Worm (Caenorhabditis elegans) whole organism, L2 larva: ENCODE data around the gene srz-11.
"Not testable (repeated sequence)": the region's sequence is repeated elsewhere in the genome, so short reads cannot be mapped to it uniquely, and the experiment has no call there.

Experiments used
- C34F6.9 ChIP-seq: fragments of 150-350 bp; optimal IDR thresholded peaks from 2 replicates; lab custom pipeline; 2014; ENCODE audit warnings: missing biosample characterization, missing genetic modification characterization
- F13H6.1 ChIP-seq: sonication (generic microtip); optimal IDR thresholded peaks from 2 replicates; lab custom pipeline; 2016; ENCODE audit warnings: missing genetic modification characterization, missing compliant biosample characterization
- Y55F3AM.14 ChIP-seq: fragments of 200-800 bp; sonication (Bioruptor generic); optimal IDR thresholded peaks from 2 replicates; lab custom pipeline; 2018; ENCODE audit warnings: mild to moderate bottlenecking, missing genetic modification characterization, missing compliant biosample characterization
- aly-2 ChIP-seq: fragments of 150-350 bp; optimal IDR thresholded peaks from 2 replicates; lab custom pipeline; 2014; ENCODE audit warnings: missing biosample characterization, missing genetic modification characterization
- blmp-1 ChIP-seq: sonication (generic microtip); optimal IDR thresholded peaks from 2 replicates; lab custom pipeline; 2017; ENCODE audit warnings: missing genetic modification characterization, mild to moderate bottlenecking, missing compliant biosample characterization, antibody characterized with exemption, moderate library complexity; ENCODE audit not compliant: insufficient read depth
- ceh-16 ChIP-seq: fragments of 150-350 bp; optimal IDR thresholded peaks from 2 replicates; lab custom pipeline; 2014; ENCODE audit warnings: missing biosample characterization, missing genetic modification characterization
- crh-2 ChIP-seq: sonication (generic microtip); optimal IDR thresholded peaks from 2 replicates; lab custom pipeline; 2017; ENCODE audit warnings: missing biosample characterization, missing genetic modification characterization
- dmd-4 ChIP-seq: sonication (generic microtip); optimal IDR thresholded peaks from 2 replicates; lab custom pipeline; 2017; ENCODE audit warnings: missing biosample characterization, missing genetic modification characterization
- egl-27 ChIP-seq: sonication (generic microtip); optimal IDR thresholded peaks from 3 replicates; lab custom pipeline; 2017; ENCODE audit warnings: missing biosample characterization, missing genetic modification reagents, missing genetic modification characterization
- fos-1 ChIP-seq: fragments of 150-350 bp; optimal IDR thresholded peaks from 2 replicates; lab custom pipeline; 2014; ENCODE audit warnings: missing biosample characterization, missing genetic modification characterization
- gmeb-1 ChIP-seq: fragments of 150-350 bp; optimal IDR thresholded peaks from 2 replicates; lab custom pipeline; 2014; ENCODE audit warnings: missing biosample characterization, missing genetic modification characterization
- lsy-2 ChIP-seq, 2 experiments: fragments of 150-350 bp in 1 of 2; sonication (generic microtip) in 1 of 2; optimal IDR thresholded peaks; 2 replicates each; lab custom pipeline; 2014 to 2017; ENCODE audit warnings: missing biosample characterization in 2 of 2, missing genetic modification characterization in 2 of 2
- mbf-1 ChIP-seq: sonication (generic microtip); optimal IDR thresholded peaks from 2 replicates; lab custom pipeline; 2017; ENCODE audit warnings: missing biosample characterization, missing genetic modification characterization
- nhr-10 ChIP-seq: sonication (generic microtip); optimal IDR thresholded peaks from 2 replicates; lab custom pipeline; 2017; ENCODE audit warnings: missing biosample characterization, missing genetic modification characterization
- nhr-11 ChIP-seq: fragments of 150-350 bp; optimal IDR thresholded peaks from 2 replicates; lab custom pipeline; 2014; ENCODE audit warnings: missing biosample characterization, missing genetic modification characterization
- nhr-129 ChIP-seq: fragments of 150-350 bp; optimal IDR thresholded peaks from 2 replicates; lab custom pipeline; 2014; ENCODE audit warnings: missing biosample characterization, missing genetic modification characterization
- nhr-21 ChIP-seq: fragments of 150-350 bp; optimal IDR thresholded peaks from 2 replicates; lab custom pipeline; 2014; ENCODE audit warnings: missing biosample characterization, missing genetic modification characterization
- nhr-23 ChIP-seq: fragments of 150-350 bp; optimal IDR thresholded peaks from 2 replicates; lab custom pipeline; 2014; ENCODE audit warnings: missing biosample characterization, missing genetic modification reagents, missing genetic modification characterization
- nhr-237 ChIP-seq: fragments of 150-350 bp; optimal IDR thresholded peaks from 2 replicates; lab custom pipeline; 2014; ENCODE audit warnings: missing biosample characterization, missing genetic modification characterization
- nhr-6 ChIP-seq: fragments of 150-350 bp; optimal IDR thresholded peaks from 2 replicates; lab custom pipeline; 2014; ENCODE audit warnings: missing biosample characterization, missing genetic modification characterization
- nhr-77 ChIP-seq: fragments of 150-350 bp; optimal IDR thresholded peaks from 2 replicates; lab custom pipeline; 2014; ENCODE audit warnings: missing biosample characterization, missing genetic modification characterization
- peb-1 ChIP-seq: fragments of 150-350 bp; optimal IDR thresholded peaks from 2 replicates; lab custom pipeline; 2014; ENCODE audit warnings: missing biosample characterization, missing genetic modification characterization
- sem-4 ChIP-seq: fragments of 150-350 bp; optimal IDR thresholded peaks from 2 replicates; lab custom pipeline; 2014; ENCODE audit warnings: missing biosample characterization, missing genetic modification reagents, missing genetic modification characterization
- skn-1 ChIP-seq: sonication (generic microtip); optimal IDR thresholded peaks from 2 replicates; lab custom pipeline; 2017; ENCODE audit warnings: missing biosample characterization, missing genetic modification characterization
- sma-3 ChIP-seq: sonication (generic microtip); optimal IDR thresholded peaks from 2 replicates; lab custom pipeline; 2016; ENCODE audit warnings: missing genetic modification reagents, missing genetic modification characterization, missing compliant biosample characterization
- snpc-4 ChIP-seq: fragments of 150-350 bp; optimal IDR thresholded peaks from 2 replicates; lab custom pipeline; 2014; ENCODE audit warnings: missing biosample characterization, missing genetic modification characterization
- unc-39 ChIP-seq: fragments of 150-350 bp; optimal IDR thresholded peaks from 2 replicates; lab custom pipeline; 2014; ENCODE audit warnings: missing biosample characterization, missing genetic modification characterization
- unc-55 ChIP-seq: fragments of 150-350 bp; sonication (generic microtip); optimal IDR thresholded peaks from 3 replicates; lab custom pipeline; 2014; ENCODE audit warnings: missing biosample characterization, missing genetic modification reagents, missing genetic modification characterization
- ztf-4 ChIP-seq: fragments of 150-350 bp; optimal IDR thresholded peaks from 2 replicates; lab custom pipeline; 2014; ENCODE audit warnings: missing biosample characterization, missing genetic modification characterization

srz-11 gene

DNA sequence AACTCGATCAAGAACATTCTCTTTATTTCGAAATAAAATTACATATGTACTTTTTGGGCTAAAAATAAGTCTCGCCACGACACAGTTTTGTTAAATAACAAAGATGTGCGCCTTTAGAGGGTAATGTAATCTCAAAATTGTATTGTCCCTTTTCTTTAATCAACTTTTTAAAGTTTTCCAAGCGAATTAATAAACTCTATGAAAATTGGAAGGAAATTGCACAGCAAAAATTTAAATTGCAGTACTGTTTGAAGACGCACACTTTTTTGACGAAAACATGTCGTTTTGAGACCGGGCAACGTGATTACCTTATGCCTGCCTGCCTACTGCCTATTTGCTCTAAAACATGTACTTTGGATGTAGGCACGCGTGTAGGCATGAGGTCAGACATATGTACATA lies 29.1 kb downstream of the srz-11 start:
- TF ChIP-seq unc-55 (GFP tag; lab: Kevin White, UChicago) = no peak

DNA sequence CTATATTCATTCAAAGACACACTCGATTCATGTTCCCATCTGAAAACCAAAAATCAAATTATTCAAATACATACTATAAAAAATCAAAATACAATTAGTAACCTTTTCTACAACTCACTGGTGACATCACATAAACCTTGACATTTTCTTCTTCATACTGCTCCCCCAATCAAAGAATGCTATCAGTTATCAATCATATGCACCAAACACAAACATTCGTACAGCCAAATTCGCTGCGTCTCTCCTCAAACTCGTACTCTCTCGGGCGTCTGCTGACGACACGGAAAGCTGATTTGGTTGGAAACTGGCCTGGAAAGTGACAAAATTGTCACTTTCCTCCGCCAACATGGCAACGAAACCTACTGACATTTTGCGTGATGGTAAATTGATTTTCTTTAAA lies 29.5 kb downstream of the srz-11 start, which contains the start of gene plc-2:
TSS of gene plc-2 (plus strand) at position 196 of the 400 bp plus-strand sequence.
- no peak for TF ChIP-seq lsy-2 (tag; optimal IDR thresholded peaks at IDR 0.05; lab: Kevin White, UChicago)
- TF ChIP-seq skn-1 (tag; lab: Kevin White, UChicago) = no peak
- TF ChIP-seq sma-3 = no peak
- TF ChIP-seq fos-1 (tag; lab: Kevin White, UChicago) = peak; percentile 76
- TF ChIP-seq crh-2 (tag; lab: Kevin White, UChicago) = peak; percentile 18
- no peak for TF ChIP-seq F13H6.1
- TF ChIP-seq nhr-23 (tag; lab: Kevin White, UChicago) = no peak
- no peak for TF ChIP-seq nhr-21 (tag; lab: Kevin White, UChicago)
- TF ChIP-seq mbf-1 (tag; lab: Kevin White, UChicago) = no peak

DNA sequence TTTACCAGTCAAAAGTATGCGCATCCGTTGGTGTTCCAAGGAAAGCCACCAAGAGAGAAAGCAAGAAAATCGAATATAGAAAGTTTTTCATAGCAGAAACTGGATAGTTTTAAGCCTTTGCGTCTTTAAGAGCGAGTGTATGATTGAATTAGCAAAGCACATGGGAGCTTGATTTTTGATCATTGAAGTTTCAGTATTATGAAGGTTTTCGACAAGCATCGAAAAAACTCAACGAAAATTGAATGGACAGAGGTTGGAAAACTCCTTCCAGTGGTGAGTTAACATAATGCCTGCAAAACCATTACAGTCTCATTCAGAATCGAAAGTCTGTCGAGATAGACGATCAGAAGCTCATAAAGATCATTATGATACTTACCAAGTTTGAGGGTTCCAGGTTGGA lies 31.0 kb downstream of the srz-11 start, which contains the start of gene Y75B12B.13:
TSS of gene Y75B12B.13 (minus strand) at position 101 of the 400 bp plus-strand sequence.
- no peak for TF ChIP-seq snpc-4 (tag; lab: Kevin White, UChicago)
- no peak for TF ChIP-seq aly-2 (tag; lab: Kevin White, UChicago)
- no peak for TF ChIP-seq blmp-1
- no peak for TF ChIP-seq ceh-16 (tag; lab: Kevin White, UChicago)
- TF ChIP-seq Y55F3AM.14 (GFP tag; lab: Kevin White, UChicago) = no peak
- TF ChIP-seq C34F6.9 (tag; lab: Kevin White, UChicago) = no peak
- no peak for TF ChIP-seq nhr-237 (tag; lab: Kevin White, UChicago)
- TF ChIP-seq nhr-77 (tag; lab: Kevin White, UChicago) = no peak
- TF ChIP-seq nhr-6 (tag; lab: Kevin White, UChicago) = no peak
- TF ChIP-seq peb-1 = no peak
- no peak for TF ChIP-seq gmeb-1 (tag; lab: Kevin White, UChicago)
- no peak for TF ChIP-seq egl-27 (tag; lab: Kevin White, UChicago)

DNA sequence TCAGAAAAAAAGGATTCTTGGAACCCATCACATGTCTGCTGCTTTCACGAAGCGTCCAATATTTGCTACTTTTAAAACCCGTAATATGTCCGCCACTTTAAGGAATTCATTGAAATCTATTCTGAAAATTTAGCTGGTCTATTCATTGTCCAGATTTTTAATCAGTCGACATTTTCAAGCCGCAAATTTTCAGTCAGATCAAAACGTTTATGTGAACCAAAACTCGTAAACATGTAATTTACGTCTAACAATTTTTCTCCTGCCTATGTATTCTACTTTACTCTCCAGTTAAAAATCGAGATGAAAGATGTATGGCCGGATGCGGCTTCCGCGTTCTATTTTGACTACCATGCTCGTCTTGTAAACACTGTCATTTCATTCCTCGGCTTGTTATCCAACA lies 35.1 kb downstream of the srz-11 start, which contains the start of gene srw-1:
TSS of gene srw-1 (plus strand) at position 301 of the 400 bp plus-strand sequence.
- no peak for TF ChIP-seq ztf-4 (tag; lab: Kevin White, UChicago)
- no peak for TF ChIP-seq nhr-129

DNA sequence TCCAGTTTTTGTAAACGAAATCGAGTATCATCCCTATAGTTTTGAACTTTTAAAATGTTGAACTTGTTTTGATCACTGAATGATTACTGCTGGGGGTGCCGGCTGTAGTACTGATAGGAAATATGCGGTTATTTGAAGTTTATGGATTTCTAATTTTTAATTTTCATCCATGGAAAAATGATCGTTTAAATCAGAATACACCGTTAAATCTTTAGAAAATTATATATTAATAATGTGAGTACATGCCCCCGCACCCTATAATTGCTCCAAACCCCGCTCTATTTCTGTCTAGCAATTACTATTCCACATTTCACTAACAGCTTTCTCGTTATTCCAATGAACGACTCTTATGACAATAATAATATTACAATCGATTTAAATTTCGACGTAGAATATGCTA lies 36.9 kb downstream of the srz-11 start, which contains the start of gene Y75B12B.10:
TSS of gene Y75B12B.10 (plus strand) at position 301 of the 400 bp plus-strand sequence.
- TF ChIP-seq nhr-10 (tag; lab: Kevin White, UChicago) (no peak), skn-1 (tag; lab: Kevin White, UChicago) (no peak), nhr-11 (tag; lab: Kevin White, UChicago) (no peak), Y55F3AM.14 (GFP tag; lab: Kevin White, UChicago) (no peak), lsy-2 (tag; optimal IDR thresholded peaks at IDR 0.05; lab: Kevin White, UChicago) (no peak), sem-4 (tag; lab: Kevin White, UChicago) (no peak), crh-2 (tag; lab: Kevin White, UChicago) (no peak)

DNA sequence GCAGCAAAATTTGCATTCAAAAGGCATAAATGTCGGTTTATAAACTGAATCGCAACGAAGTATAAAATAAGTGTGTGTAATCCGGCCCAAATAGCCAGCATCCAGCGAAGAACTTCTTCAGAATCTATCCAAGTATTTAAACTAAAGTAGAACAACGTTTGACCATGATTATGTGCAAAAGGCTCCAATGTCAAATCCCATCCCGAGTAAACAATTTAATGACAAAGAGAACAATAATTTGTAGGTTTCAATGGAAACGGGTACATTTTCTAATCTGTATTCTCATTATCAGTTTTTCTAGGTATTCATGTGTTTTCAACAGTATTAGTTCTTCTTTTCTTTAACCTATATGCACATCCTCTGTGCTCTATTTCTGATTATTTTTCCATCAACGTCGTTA lies 44.8 kb downstream of the srz-11 start, which contains the start of gene C41G6.12:
TSS of gene C41G6.12 (minus strand) at position 101 of the 400 bp plus-strand sequence.
- TF ChIP-seq snpc-4 (tag; lab: Kevin White, UChicago); nhr-77 (tag; lab: Kevin White, UChicago); dmd-4: not testable (repeated sequence)

DNA sequence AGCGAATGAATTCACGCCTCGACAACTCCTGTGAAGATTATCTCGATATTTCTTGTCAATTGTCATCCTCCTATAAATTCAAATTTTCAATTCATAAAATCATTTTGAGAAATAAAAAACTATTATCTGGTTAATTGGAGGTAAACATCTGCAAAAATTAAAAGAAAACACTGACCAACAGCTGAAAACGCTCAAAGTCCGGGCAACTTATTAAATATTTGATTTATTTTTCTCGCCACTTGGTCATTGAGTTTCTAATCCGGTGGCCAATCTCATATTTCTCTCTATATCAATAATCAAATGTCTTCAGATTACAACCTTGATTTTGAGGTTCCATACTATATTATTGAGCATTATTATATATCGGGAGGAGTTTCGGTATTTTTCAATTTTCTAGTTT lies 49.0 kb downstream of the srz-11 start, which contains the start of gene sri-24:
TSS of gene sri-24 (plus strand) at position 301 of the 400 bp plus-strand sequence.
- TF ChIP-seq nhr-77, nhr-10, unc-39 (tag; lab: Kevin White, UChicago): not testable (repeated sequence)
